Fruit fly (Drosophila melanogaster) whole organism, embryonic: Measurements from ENCODE around the gene CG13113.

Experiments used
- CG10267 ChIP-seq: fragments of 200-800 bp; sonication (Bioruptor generic); optimal IDR thresholded peaks from 2 replicates; lab custom pipeline; 2018; ENCODE audit warnings: missing biosample characterization, mild to moderate bottlenecking, missing genetic modification characterization, moderate library complexity
- CG11093 ChIP-seq: fragments of 200-800 bp; sonication (Bioruptor generic); IDR thresholded peaks from 3 replicates; pipeline ENCODE4 v1.3.6; 2022; ENCODE audit warnings: missing biosample characterization, missing genetic modification characterization
- CG11456 ChIP-seq: fragments of 200-800 bp; sonication (Bioruptor generic); IDR thresholded peaks from 3 replicates; pipeline ENCODE4 v1.3.6; 2022; ENCODE audit warnings: missing biosample characterization, missing genetic modification characterization
- CG11695 ChIP-seq: fragments of 200-800 bp; sonication (Bioruptor generic); IDR thresholded peaks from 3 replicates; pipeline ENCODE4 v1.3.6; 2022; ENCODE audit warnings: missing biosample characterization, missing genetic modification characterization
- CG12104 ChIP-seq: fragments of 200-800 bp; sonication (Bioruptor generic); optimal IDR thresholded peaks from 3 replicates; lab custom pipeline; 2016; ENCODE audit warnings: missing biosample characterization, missing genetic modification characterization
- CG14050 ChIP-seq: fragments of 200-800 bp; sonication (Bioruptor generic); IDR thresholded peaks from 3 replicates; pipeline ENCODE4 v1.3.6; 2022; ENCODE audit warnings: missing biosample characterization, missing genetic modification characterization
- CG30431 ChIP-seq: fragments of 200-800 bp; sonication (Bioruptor generic); optimal IDR thresholded peaks from 2 replicates; lab custom pipeline; 2017; ENCODE audit warnings: missing biosample characterization, missing genetic modification characterization
- CG31224 ChIP-seq: fragments of 200-800 bp; sonication (Bioruptor generic); IDR thresholded peaks from 2 replicates; pipeline ENCODE4 v1.3.6; 2022; ENCODE audit warnings: missing biosample characterization, missing genetic modification characterization
- CG3847 ChIP-seq: fragments of 200-800 bp; sonication (Bioruptor generic); IDR thresholded peaks from 2 replicates; pipeline ENCODE4 v1.3.6; 2022; ENCODE audit warnings: missing biosample characterization, missing genetic modification characterization
- CG6683 ChIP-seq: fragments of 200-800 bp; sonication (Bioruptor generic); optimal IDR thresholded peaks from 2 replicates; lab custom pipeline; 2017; ENCODE audit warnings: missing biosample characterization, mild to moderate bottlenecking, missing genetic modification characterization, missing genetic modification reagents
- CG6765 ChIP-seq: fragments of 200-800 bp; sonication (Bioruptor generic); optimal IDR thresholded peaks from 3 replicates; lab custom pipeline; 2017; ENCODE audit warnings: missing biosample characterization, mild to moderate bottlenecking, missing genetic modification characterization
- CG8478 ChIP-seq: fragments of >200 bp; optimal IDR thresholded peaks from 2 replicates; lab custom pipeline; 2018
- D ChIP-seq, 2 experiments: fragments of 200-800 bp in 1 of 2; fragments of >200 bp in 1 of 2; sonication (Bioruptor generic) in 1 of 2; optimal IDR thresholded peaks; 2 replicates in 1 of 2; 3 replicates in 1 of 2; lab custom pipeline; 2017; ENCODE audit warnings: mild to moderate bottlenecking in 1 of 2, missing biosample characterization in 1 of 2, missing genetic modification characterization in 1 of 2, missing genetic modification reagents in 1 of 2
- Drgx ChIP-seq: fragments of 200-800 bp; sonication (Bioruptor generic); IDR thresholded peaks from 2 replicates; pipeline ENCODE4 v1.3.6; 2022; ENCODE audit warnings: missing biosample characterization, missing genetic modification characterization
- E2f1 ChIP-seq: fragments of 200-800 bp; sonication (Bioruptor generic); IDR thresholded peaks from 2 replicates; pipeline ENCODE4 v1.3.6; 2022; ENCODE audit warnings: missing biosample characterization, missing genetic modification characterization
- HHEX ChIP-seq: fragments of 200-800 bp; sonication (Bioruptor generic); optimal IDR thresholded peaks from 3 replicates; lab custom pipeline; 2017; ENCODE audit warnings: missing biosample characterization, mild to moderate bottlenecking, missing genetic modification characterization, missing genetic modification reagents
- Hey ChIP-seq: fragments of 200-800 bp; sonication (Bioruptor generic); optimal IDR thresholded peaks from 3 replicates; lab custom pipeline; 2018; ENCODE audit warnings: missing biosample characterization, mild to moderate bottlenecking, missing genetic modification characterization
- Hr78 ChIP-seq, 2 experiments: fragments of 200-800 bp in 1 of 2; fragments of >200 bp in 1 of 2; sonication (Bioruptor generic) in 1 of 2; optimal IDR thresholded peaks; 2 replicates each; lab custom pipeline; 2017 to 2019; ENCODE audit warnings: missing biosample characterization in 2 of 2, missing genetic modification characterization in 2 of 2, mild to moderate bottlenecking in 1 of 2, moderate library complexity in 1 of 2
- Kr ChIP-seq: fragments of 200-800 bp; sonication (Bioruptor generic); optimal IDR thresholded peaks from 2 replicates; lab custom pipeline; 2017; ENCODE audit warnings: missing biosample characterization, mild to moderate bottlenecking, missing genetic modification characterization
- Mes4 ChIP-seq: fragments of 200-800 bp; sonication (Bioruptor generic); optimal IDR thresholded peaks from 2 replicates; lab custom pipeline; 2016; ENCODE audit warnings: missing biosample characterization, missing genetic modification characterization
- Nf-YC ChIP-seq: fragments of 200-800 bp; optimal IDR thresholded peaks from 3 replicates; lab custom pipeline; 2019; ENCODE audit warnings: missing biosample characterization, mild to moderate bottlenecking, missing genetic modification characterization, moderate library complexity
- Pdp1 ChIP-seq, 2 experiments: fragments of 200-800 bp; sonication (Bioruptor generic); optimal IDR thresholded peaks; 3 replicates each; lab custom pipeline; 2016; ENCODE audit warnings: missing biosample characterization in 2 of 2, missing genetic modification characterization in 2 of 2, mild to moderate bottlenecking in 1 of 2, moderate library complexity in 1 of 2
- Ptx1 ChIP-seq: fragments of 200-800 bp; sonication (Bioruptor generic); IDR thresholded peaks from 2 replicates; pipeline ENCODE4 v1.3.6; 2022; ENCODE audit warnings: missing biosample characterization, missing genetic modification characterization
- TFAM ChIP-seq: fragments of 200-800 bp; sonication (Bioruptor generic); optimal IDR thresholded peaks from 2 replicates; lab custom pipeline; 2017; ENCODE audit warnings: missing biosample characterization, missing genetic modification characterization, inconsistent platforms
- bsh ChIP-seq, 2 experiments: fragments of 200-800 bp; sonication (Bioruptor generic); optimal IDR thresholded peaks; 2 replicates each; lab custom pipeline; 2017 to 2018; ENCODE audit warnings: mild to moderate bottlenecking in 2 of 2, missing biosample characterization in 2 of 2, missing genetic modification characterization in 2 of 2, moderate library complexity in 1 of 2
- chn ChIP-seq: fragments of 200-800 bp; sonication (Bioruptor generic); optimal IDR thresholded peaks from 2 replicates; lab custom pipeline; 2016; ENCODE audit warnings: missing biosample characterization, missing genetic modification characterization
- crc ChIP-seq: fragments of 200-800 bp; sonication (Bioruptor generic); optimal IDR thresholded peaks from 2 replicates; lab custom pipeline; 2016; ENCODE audit warnings: missing biosample characterization, missing genetic modification characterization
- crol ChIP-seq: fragments of 200-800 bp; sonication (Bioruptor generic); IDR thresholded peaks from 2 replicates; pipeline ENCODE4 v1.3.6; 2022; ENCODE audit warnings: missing biosample characterization, missing genetic modification characterization
- crp ChIP-seq, 2 experiments: fragments of 200-800 bp; sonication (Bioruptor generic); optimal IDR thresholded peaks; 2 replicates in 1 of 2; 3 replicates in 1 of 2; lab custom pipeline; 2017; ENCODE audit warnings: missing biosample characterization in 2 of 2, missing genetic modification characterization in 2 of 2, mild to moderate bottlenecking in 1 of 2, moderate library complexity in 1 of 2
- dan ChIP-seq: fragments of 200-800 bp; sonication (Bioruptor generic); IDR thresholded peaks from 2 replicates; pipeline ENCODE4 v1.3.6; 2022; ENCODE audit warnings: missing biosample characterization, missing genetic modification characterization
- ems ChIP-seq: fragments of 200-800 bp; sonication (Bioruptor generic); optimal IDR thresholded peaks from 3 replicates; lab custom pipeline; 2016; ENCODE audit warnings: missing biosample characterization, missing genetic modification characterization
- ftz-f1 ChIP-seq: fragments of 200-800 bp; sonication (Bioruptor generic); optimal IDR thresholded peaks from 2 replicates; lab custom pipeline; 2016; ENCODE audit warnings: missing biosample characterization, missing genetic modification characterization
- gfzf ChIP-seq: fragments of 200-800 bp; sonication (Bioruptor generic); optimal IDR thresholded peaks from 2 replicates; lab custom pipeline; 2016; ENCODE audit warnings: missing biosample characterization, mild to moderate bottlenecking, missing genetic modification characterization, moderate library complexity
- inv ChIP-seq: fragments of 200-800 bp; sonication (Bioruptor generic); IDR thresholded peaks from 2 replicates; pipeline ENCODE4 v1.3.6; 2022; ENCODE audit warnings: missing biosample characterization, missing genetic modification characterization; ENCODE audit not compliant: partially characterized antibody
- ken ChIP-seq: fragments of 200-800 bp; sonication (Bioruptor generic); IDR thresholded peaks from 3 replicates; pipeline ENCODE4 v1.3.6; 2022; ENCODE audit warnings: missing biosample characterization, missing genetic modification characterization
- odd ChIP-seq: fragments of 200-800 bp; sonication (Bioruptor generic); optimal IDR thresholded peaks from 2 replicates; lab custom pipeline; 2017; ENCODE audit warnings: missing biosample characterization, mild to moderate bottlenecking, missing genetic modification characterization
- phol ChIP-seq: fragments of 200-800 bp; sonication (Bioruptor generic); optimal IDR thresholded peaks from 3 replicates; lab custom pipeline; 2018; ENCODE audit warnings: missing biosample characterization, mild to moderate bottlenecking, missing genetic modification characterization, moderate library complexity
- pros ChIP-seq: fragments of 200-800 bp; sonication (Bioruptor generic); optimal IDR thresholded peaks from 3 replicates; lab custom pipeline; 2019; ENCODE audit warnings: missing biosample characterization, mild to moderate bottlenecking, missing genetic modification characterization, moderate library complexity
- ranshi ChIP-seq: fragments of 200-800 bp; sonication (Bioruptor generic); IDR thresholded peaks from 2 replicates; pipeline ENCODE4 v1.3.6; 2022; ENCODE audit warnings: missing biosample characterization, missing genetic modification characterization
- salm ChIP-seq: fragments of 200-800 bp; sonication (Bioruptor generic); optimal IDR thresholded peaks from 2 replicates; lab custom pipeline; 2018; ENCODE audit warnings: missing biosample characterization, mild to moderate bottlenecking, missing genetic modification characterization
- sens-2 ChIP-seq: fragments of 200-800 bp; sonication (Bioruptor generic); IDR thresholded peaks from 2 replicates; pipeline ENCODE4 v1.3.6; 2022; ENCODE audit warnings: missing biosample characterization, missing genetic modification characterization
- sna ChIP-seq: fragments of 200-800 bp; sonication (Bioruptor generic); IDR thresholded peaks from 2 replicates; pipeline ENCODE4 v1.3.6; 2022; ENCODE audit warnings: missing biosample characterization, missing genetic modification characterization; ENCODE audit not compliant: partially characterized antibody
- stwl ChIP-seq: fragments of 200-800 bp; sonication (Bioruptor generic); optimal IDR thresholded peaks from 3 replicates; lab custom pipeline; 2018; ENCODE audit warnings: missing biosample characterization, mild to moderate bottlenecking, missing genetic modification characterization, moderate library complexity
- sug ChIP-seq: fragments of 200-800 bp; optimal IDR thresholded peaks from 2 replicates; lab custom pipeline; 2019; ENCODE audit warnings: missing biosample characterization, mild to moderate bottlenecking, missing genetic modification characterization, moderate library complexity
- toy ChIP-seq: fragments of 200-800 bp; sonication (Bioruptor generic); IDR thresholded peaks from 2 replicates; pipeline ENCODE4 v1.3.6; 2022; ENCODE audit warnings: missing biosample characterization, missing genetic modification characterization
- tx ChIP-seq: fragments of 200-800 bp; sonication (Bioruptor generic); optimal IDR thresholded peaks from 2 replicates; lab custom pipeline; 2016; ENCODE audit warnings: missing biosample characterization, missing genetic modification characterization
- vvl ChIP-seq: fragments of 200-800 bp; sonication (Bioruptor generic); IDR thresholded peaks from 2 replicates; pipeline ENCODE4 v1.3.6; 2022; ENCODE audit warnings: missing biosample characterization, missing genetic modification characterization
- wek ChIP-seq: fragments of 200-800 bp; sonication (Bioruptor generic); optimal IDR thresholded peaks from 3 replicates; lab custom pipeline; 2018; ENCODE audit warnings: missing biosample characterization, mild to moderate bottlenecking, missing genetic modification characterization, moderate library complexity

Gene CG13113

dm6 chr2L:9569588-9570434, 25.8 kb downstream of the CG13113 start (continued):
- peak; percentile 16; the same call in 1 of the 2 replicates for TF ChIP-seq dan
- peak; percentile 92 for TF ChIP-seq CG10267 (tag; lab: Kevin White, UChicago)
- peak; percentile 98 for TF ChIP-seq odd
- peak; percentile 94 for TF ChIP-seq sug (tag; lab: Kevin White, UChicago)
- peak; percentile 35 for TF ChIP-seq Hey
- TF ChIP-seq stwl (tag; lab: Kevin White, UChicago) = peak; percentile 56
- peak in 1 of 2 experiments; percentile 87 for TF ChIP-seq Hr78 (GFP tag; optimal IDR thresholded peaks at IDR 0.05; lab: Kevin White, UChicago)
- TF ChIP-seq HHEX (GFP tag; lab: Kevin White, UChicago) = peak; percentile 97
- peak; percentile 84 for TF ChIP-seq CG11456 (GFP tag; lab: Robert Waterston, UW)
- TF ChIP-seq ranshi (GFP tag; lab: Robert Waterston, UW) = peak; percentile 86
- TF ChIP-seq bsh (GFP tag; optimal IDR thresholded peaks at IDR 0.05; lab: Kevin White, UChicago) = peak; percentile 93 to 97
- peak; percentile 77 for TF ChIP-seq CG11093 (GFP tag; lab: Robert Waterston, UW)
- no peak for TF ChIP-seq gfzf (GFP tag; lab: Kevin White, UChicago)
- no peak for TF ChIP-seq D (optimal IDR thresholded peaks at IDR 0.05; lab: Kevin White, UChicago)
- TF ChIP-seq D (GFP tag; optimal IDR thresholded peaks at IDR 0.05; lab: Kevin White, UChicago) = peak; percentile 96
- no peak for TF ChIP-seq CG8478 (lab: Kevin White, UChicago)
- TF ChIP-seq toy (GFP tag; lab: Robert Waterston, UW) = peak; percentile 72
- peak; percentile 58 for TF ChIP-seq crc (GFP tag; lab: Kevin White, UChicago)
- peak; percentile 91 for TF ChIP-seq CG30431 (GFP tag; lab: Kevin White, UChicago)
- TF ChIP-seq ken (GFP tag; lab: Robert Waterston, UW) = peak; percentile 71; the same call in 2 of the 3 replicates
- peak; percentile 82 for TF ChIP-seq CG31224 (GFP tag; lab: Robert Waterston, UW)
- peak; percentile 54 for TF ChIP-seq crol (GFP tag; lab: Robert Waterston, UW)
- TF ChIP-seq CG6765 (GFP tag; lab: Kevin White, UChicago) = peak; percentile 96
- TF ChIP-seq sens-2 (GFP tag; lab: Robert Waterston, UW) = peak; percentile 70
- TF ChIP-seq Drgx (GFP tag; lab: Robert Waterston, UW) = peak; percentile 92
- TF ChIP-seq ems = peak; percentile 89
- TF ChIP-seq Ptx1 = peak; percentile 93
- peak; percentile 85 for TF ChIP-seq tx (GFP tag; lab: Kevin White, UChicago)
- TF ChIP-seq E2f1 (GFP tag; lab: Robert Waterston, UW) = peak; percentile 89
- peak; percentile 66 for TF ChIP-seq wek (GFP tag; lab: Kevin White, UChicago)
- peak; percentile 90 for TF ChIP-seq Nf-YC
- peak; percentile 97 for TF ChIP-seq CG12104 (GFP tag; lab: Kevin White, UChicago)
- peak; percentile 77 to 87 for TF ChIP-seq Pdp1 (GFP tag; optimal IDR thresholded peaks at IDR 0.05; lab: Kevin White, UChicago)
- TF ChIP-seq ftz-f1 = peak; percentile 52
- TF ChIP-seq CG14050 (GFP tag; lab: Robert Waterston, UW) = peak; percentile 79
- peak; percentile 92 for TF ChIP-seq vvl
- TF ChIP-seq inv (GFP tag; lab: Robert Waterston, UW) = peak; percentile 47
- TF ChIP-seq Kr = peak; percentile 85
- peak; percentile 88 for TF ChIP-seq CG3847 (GFP tag; lab: Robert Waterston, UW)
- TF ChIP-seq sna (GFP tag; lab: Robert Waterston, UW) = no peak
- peak; percentile 80 for TF ChIP-seq chn (GFP tag; lab: Kevin White, UChicago)
- peak; percentile 44 for TF ChIP-seq pros (GFP tag; lab: Kevin White, UChicago)
- TF ChIP-seq Mes4 (GFP tag; lab: Kevin White, UChicago) = peak; percentile 77
- peak; percentile 92 for TF ChIP-seq CG6683 (GFP tag; lab: Kevin White, UChicago)
- TF ChIP-seq phol = peak; percentile 96
- peak; percentile 84 for TF ChIP-seq TFAM (GFP tag; lab: Kevin White, UChicago)
- TF ChIP-seq salm (tag; lab: Kevin White, UChicago) = peak; percentile 93
- peak; percentile 96 for TF ChIP-seq CG11695 (GFP tag; lab: Robert Waterston, UW)
- peak; percentile 9 to 64 for TF ChIP-seq crp (GFP tag; optimal IDR thresholded peaks at IDR 0.05; lab: Kevin White, UChicago)
